Worm (Caenorhabditis elegans): Measurements from ENCODE around the gene lin-5.

ce11 chrII:7814215-7814614, 46.2 kb upstream of the lin-5 start:
- TF ChIP-seq lin-35 (GFP tag; optimal IDR thresholded peaks at IDR 0.05) (no peak), lsy-2 (tag; optimal IDR thresholded peaks at IDR 0.05) (no peak), pag-3 (tag; optimal IDR thresholded peaks at IDR 0.05; ENCODE audit: borderline replicate concordance, insufficient read depth) (no peak), tbx-2 (tag; optimal IDR thresholded peaks at IDR 0.05) (peak; percentile 49)
